Fruit fly (Drosophila melanogaster) whole organism, embryonic: ENCODE data around the gene CG10031.

Experiments
- Atf3 ChIP-seq: fragments of 200-800 bp; sonication (Bioruptor generic); optimal IDR thresholded peaks from 3 replicates; lab custom pipeline; 2016; ENCODE audit warnings: missing biosample characterization, missing genetic modification characterization
- Awh ChIP-seq: fragments of 200-800 bp; sonication (Bioruptor generic); IDR thresholded peaks from 2 replicates; pipeline ENCODE4, ENCODE4 v1.3.6; 2022; ENCODE audit warnings: missing biosample characterization, missing genetic modification characterization
- B-H1 ChIP-seq: fragments of 200-800 bp; sonication (Bioruptor generic); IDR thresholded peaks from 3 replicates; pipeline ENCODE4 v1.3.6; 2022; ENCODE audit warnings: missing biosample characterization, missing genetic modification characterization
- CG11247 ChIP-seq: fragments of 200-800 bp; sonication (Bioruptor generic); IDR thresholded peaks from 2 replicates; pipeline ENCODE4 v1.3.6; 2022; ENCODE audit warnings: missing biosample characterization, missing genetic modification characterization
- CG11696 ChIP-seq: fragments of 200-800 bp; sonication (Bioruptor generic); IDR thresholded peaks from 2 replicates; pipeline ENCODE4 v1.3.6; 2022; ENCODE audit warnings: missing biosample characterization, missing genetic modification characterization
- CG12071 ChIP-seq: fragments of 200-800 bp; sonication (Bioruptor generic); optimal IDR thresholded peaks from 3 replicates; lab custom pipeline; 2018; ENCODE audit warnings: missing biosample characterization, mild to moderate bottlenecking, missing genetic modification characterization
- CG12155 ChIP-seq: fragments of 200-800 bp; sonication (Bioruptor generic); optimal IDR thresholded peaks from 3 replicates; lab custom pipeline; 2016; ENCODE audit warnings: missing biosample characterization, missing genetic modification characterization
- CG13624 ChIP-seq: fragments of 200-800 bp; sonication (Bioruptor generic); optimal IDR thresholded peaks from 2 replicates; lab custom pipeline; 2016; ENCODE audit warnings: missing biosample characterization, missing genetic modification characterization
- CG1647 ChIP-seq: fragments of 200-800 bp; sonication (Bioruptor generic); optimal IDR thresholded peaks from 3 replicates; lab custom pipeline; 2016; ENCODE audit warnings: missing biosample characterization, missing genetic modification characterization
- CG17361 ChIP-seq: fragments of 200-800 bp; sonication (Bioruptor generic); IDR thresholded peaks from 3 replicates; pipeline ENCODE4 v1.3.6; 2022; ENCODE audit warnings: missing biosample characterization, missing genetic modification characterization
- CG2678 ChIP-seq: fragments of 200-800 bp; sonication (Bioruptor generic); optimal IDR thresholded peaks from 3 replicates; lab custom pipeline; 2019; ENCODE audit warnings: missing biosample characterization, mild to moderate bottlenecking, missing genetic modification characterization, moderate library complexity
- CG2875 ChIP-seq: fragments of 200-800 bp; sonication (Bioruptor generic); optimal IDR thresholded peaks from 2 replicates; lab custom pipeline; 2017; ENCODE audit warnings: missing biosample characterization, mild to moderate bottlenecking, missing genetic modification characterization, missing genetic modification reagents
- CG3065 ChIP-seq: fragments of 200-800 bp; sonication (Bioruptor generic); optimal IDR thresholded peaks from 2 replicates; lab custom pipeline; 2016; ENCODE audit warnings: missing biosample characterization, missing genetic modification characterization
- CG33213 ChIP-seq: fragments of 200-800 bp; sonication (Bioruptor generic); optimal IDR thresholded peaks from 3 replicates; lab custom pipeline; 2016; ENCODE audit warnings: missing biosample characterization, missing genetic modification characterization
- CG33557 ChIP-seq: fragments of 200-800 bp; sonication (Bioruptor generic); optimal IDR thresholded peaks from 2 replicates; lab custom pipeline; 2019; ENCODE audit warnings: missing biosample characterization, mild to moderate bottlenecking, missing genetic modification characterization, moderate library complexity
- CG3726 ChIP-seq: fragments of 200-800 bp; sonication (Bioruptor generic); IDR thresholded peaks from 3 replicates; pipeline ENCODE4, ENCODE4 v1.3.6; 2022; ENCODE audit warnings: missing biosample characterization, missing genetic modification characterization
- CG3995 ChIP-seq: fragments of 200-800 bp; sonication (Bioruptor generic); optimal IDR thresholded peaks from 3 replicates; lab custom pipeline; 2016; ENCODE audit warnings: missing biosample characterization, missing genetic modification characterization
- CG43689 ChIP-seq: fragments of 200-800 bp; sonication (Bioruptor generic); IDR thresholded peaks from 2 replicates; pipeline ENCODE4 v1.3.6; 2022; ENCODE audit warnings: missing biosample characterization, missing genetic modification characterization
- CG4707 ChIP-seq: fragments of 200-800 bp; sonication (Bioruptor generic); optimal IDR thresholded peaks from 2 replicates; lab custom pipeline; 2018; ENCODE audit warnings: missing biosample characterization, mild to moderate bottlenecking, missing genetic modification characterization, moderate library complexity
- CG4854 ChIP-seq: fragments of 200-800 bp; sonication (Bioruptor generic); optimal IDR thresholded peaks from 2 replicates; lab custom pipeline; 2016; ENCODE audit warnings: missing biosample characterization, missing genetic modification characterization, inconsistent platforms
- CG6654 ChIP-seq: fragments of 200-800 bp; sonication (Bioruptor generic); optimal IDR thresholded peaks from 2 replicates; lab custom pipeline; 2017; ENCODE audit warnings: missing biosample characterization, mild to moderate bottlenecking, missing genetic modification characterization
- CG7271 ChIP-seq: fragments of 200-800 bp; sonication (Bioruptor generic); optimal IDR thresholded peaks from 2 replicates; lab custom pipeline; 2018; ENCODE audit warnings: missing biosample characterization, mild to moderate bottlenecking, missing genetic modification characterization, moderate library complexity
- CG7786 ChIP-seq: fragments of 200-800 bp; sonication (Bioruptor generic); optimal IDR thresholded peaks from 2 replicates; lab custom pipeline; 2016; ENCODE audit warnings: missing biosample characterization, missing genetic modification characterization
- CG8281 ChIP-seq: fragments of 200-800 bp; sonication (Bioruptor generic); optimal IDR thresholded peaks from 2 replicates; lab custom pipeline; 2018; ENCODE audit warnings: missing biosample characterization, mild to moderate bottlenecking, missing genetic modification characterization, moderate library complexity
- CG8359 ChIP-seq: fragments of 200-800 bp; sonication (Bioruptor generic); optimal IDR thresholded peaks from 2 replicates; lab custom pipeline; 2017; ENCODE audit warnings: missing biosample characterization, mild to moderate bottlenecking, missing genetic modification characterization, borderline replicate concordance
- Drgx ChIP-seq: fragments of 200-800 bp; sonication (Bioruptor generic); IDR thresholded peaks from 2 replicates; pipeline ENCODE4 v1.3.6; 2022; ENCODE audit warnings: missing biosample characterization, missing genetic modification characterization
- Elba2 ChIP-seq: fragments of 200-800 bp; sonication (Bioruptor generic); optimal IDR thresholded peaks from 3 replicates; lab custom pipeline; 2016; ENCODE audit warnings: missing biosample characterization, missing genetic modification characterization
- Fer3 ChIP-seq: fragments of 200-800 bp; sonication (Bioruptor generic); optimal IDR thresholded peaks from 2 replicates; lab custom pipeline; 2018; ENCODE audit warnings: missing biosample characterization, mild to moderate bottlenecking, missing genetic modification characterization, moderate library complexity
- HLH54F ChIP-seq: fragments of 200-800 bp; sonication (Bioruptor generic); optimal IDR thresholded peaks from 3 replicates; lab custom pipeline; 2016; ENCODE audit warnings: missing biosample characterization, missing genetic modification characterization
- NFAT ChIP-seq: fragments of 200-800 bp; sonication (Bioruptor generic); IDR thresholded peaks from 2 replicates; pipeline ENCODE4 v1.3.6; 2022; ENCODE audit warnings: missing biosample characterization, missing genetic modification characterization
- Nf-YB ChIP-seq: fragments of 200-800 bp; sonication (Bioruptor generic); optimal IDR thresholded peaks from 3 replicates; lab custom pipeline; 2019; ENCODE audit warnings: missing biosample characterization, mild to moderate bottlenecking, missing genetic modification characterization, moderate library complexity
- Rfx ChIP-seq: fragments of 200-800 bp; sonication (Bioruptor generic); IDR thresholded peaks from 2 replicates; pipeline ENCODE4 v1.3.6; 2022; ENCODE audit warnings: missing biosample characterization, missing genetic modification characterization
- Taf1 ChIP-seq: fragments of 200-800 bp; sonication (Bioruptor generic); IDR thresholded peaks from 2 replicates; pipeline ENCODE4 v1.3.6; 2022; ENCODE audit warnings: missing biosample characterization, missing genetic modification characterization
- Vsx1 ChIP-seq: fragments of 200-800 bp; sonication (Bioruptor generic); optimal IDR thresholded peaks from 2 replicates; lab custom pipeline; 2017; ENCODE audit warnings: missing biosample characterization, mild to moderate bottlenecking, missing genetic modification characterization, missing genetic modification reagents
- aop ChIP-seq: fragments of 200-800 bp; sonication (Bioruptor generic); IDR thresholded peaks from 2 replicates; pipeline ENCODE4 v1.3.6; 2022; ENCODE audit warnings: missing biosample characterization, missing genetic modification characterization
- ap ChIP-seq: fragments of 200-800 bp; sonication (Bioruptor generic); IDR thresholded peaks from 2 replicates; pipeline ENCODE4 v1.3.6; 2022; ENCODE audit warnings: missing biosample characterization, missing genetic modification characterization
- bbx ChIP-seq: fragments of 200-800 bp; sonication (Bioruptor generic); IDR thresholded peaks from 2 replicates; pipeline ENCODE4 v1.3.6; 2022; ENCODE audit warnings: missing biosample characterization, missing genetic modification characterization; ENCODE audit not compliant: partially characterized antibody
- btn ChIP-seq: fragments of 200-800 bp; sonication (Bioruptor generic); optimal IDR thresholded peaks from 2 replicates; lab custom pipeline; 2016; ENCODE audit warnings: missing biosample characterization, missing genetic modification characterization
- emc ChIP-seq: fragments of 200-800 bp; sonication (Bioruptor generic); optimal IDR thresholded peaks from 2 replicates; lab custom pipeline; 2016; ENCODE audit warnings: missing biosample characterization, missing genetic modification characterization
- ems ChIP-seq: fragments of 200-800 bp; sonication (Bioruptor generic); optimal IDR thresholded peaks from 3 replicates; lab custom pipeline; 2016; ENCODE audit warnings: missing biosample characterization, missing genetic modification characterization
- eve ChIP-seq, 2 experiments: fragments of >200 bp; optimal IDR thresholded peaks; 2 replicates each; lab custom pipeline; 2017; ENCODE audit warnings: missing biosample characterization in 2 of 2, missing genetic modification characterization in 2 of 2
- ewg ChIP-seq: fragments of 200-800 bp; sonication (Bioruptor generic); optimal IDR thresholded peaks from 3 replicates; lab custom pipeline; 2017; ENCODE audit warnings: mild to moderate bottlenecking, missing biosample characterization, missing genetic modification reagents, missing genetic modification characterization
- grn ChIP-seq: fragments of 200-800 bp; sonication (Bioruptor generic); optimal IDR thresholded peaks from 3 replicates; lab custom pipeline; 2017; ENCODE audit warnings: missing biosample characterization, missing genetic modification characterization
- hth ChIP-seq: fragments of >200 bp; optimal IDR thresholded peaks from 2 replicates; lab custom pipeline; 2017; ENCODE audit warnings: inconsistent platforms
- lilli ChIP-seq: fragments of 200-800 bp; sonication (Bioruptor generic); optimal IDR thresholded peaks from 3 replicates; lab custom pipeline; 2016; ENCODE audit warnings: missing biosample characterization, missing genetic modification characterization
- otp ChIP-seq: fragments of 200-800 bp; sonication (Bioruptor generic); IDR thresholded peaks from 3 replicates; pipeline ENCODE4, ENCODE4 v1.3.6; 2022; ENCODE audit warnings: missing biosample characterization, missing genetic modification characterization
- pum ChIP-seq: fragments of 200-800 bp; sonication (Bioruptor generic); optimal IDR thresholded peaks from 2 replicates; lab custom pipeline; 2016; ENCODE audit warnings: missing biosample characterization, missing genetic modification characterization
- ro ChIP-seq: fragments of 200-800 bp; sonication (Bioruptor generic); IDR thresholded peaks from 2 replicates; pipeline ENCODE4 v1.3.6; 2022; ENCODE audit warnings: missing biosample characterization, missing genetic modification characterization
- sens-2 ChIP-seq: fragments of 200-800 bp; sonication (Bioruptor generic); IDR thresholded peaks from 2 replicates; pipeline ENCODE4 v1.3.6; 2022; ENCODE audit warnings: missing biosample characterization, missing genetic modification characterization
- trh ChIP-seq: fragments of 200-800 bp; sonication (Bioruptor generic); optimal IDR thresholded peaks from 2 replicates; lab custom pipeline; 2016; ENCODE audit warnings: missing biosample characterization, missing genetic modification characterization
- vfl ChIP-seq: fragments of 200-800 bp; sonication (Bioruptor generic); optimal IDR thresholded peaks from 2 replicates; lab custom pipeline; 2016; ENCODE audit warnings: missing biosample characterization, missing genetic modification characterization

Gene CG10031

DNA sequence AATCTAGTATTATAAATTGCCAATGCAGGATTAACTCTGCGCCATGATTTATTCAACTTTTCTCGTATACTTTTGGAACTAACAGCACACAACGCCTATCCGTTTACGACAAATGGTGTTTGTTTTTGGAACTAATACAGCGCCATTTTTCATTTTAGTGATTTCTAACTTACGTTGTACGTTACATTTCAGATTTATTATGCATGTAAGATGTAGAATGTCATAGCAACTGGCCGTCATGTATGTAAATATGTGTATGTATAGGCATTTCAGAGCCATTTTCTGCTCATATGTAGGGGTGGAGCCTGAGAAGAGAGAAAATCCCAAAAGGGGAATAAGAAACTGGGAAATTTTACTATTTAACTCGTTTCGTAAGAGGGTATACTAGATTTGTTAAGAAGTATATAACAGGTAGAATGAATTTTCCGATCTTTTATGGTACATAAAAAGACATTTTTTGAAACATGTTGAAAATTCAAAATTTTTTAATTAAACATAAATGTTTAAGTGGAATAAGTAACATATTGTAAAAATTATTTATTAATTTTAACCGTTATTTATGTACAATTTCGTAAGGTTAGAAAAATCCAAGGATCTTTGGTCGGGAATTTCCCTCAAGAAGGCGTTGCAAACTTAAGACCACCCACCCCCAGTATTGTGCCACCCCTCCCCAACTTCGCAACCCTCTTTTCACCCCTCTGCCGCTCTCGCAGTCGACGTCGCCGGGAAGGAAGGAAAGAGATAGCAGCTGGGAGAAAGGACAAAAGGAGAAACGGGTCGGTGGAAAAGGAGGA lies 41.3 kb downstream of the CG10031 start (continued):
- TF ChIP-seq B-H1 (GFP tag; lab: Robert Waterston, UW), result peak; percentile 31; the same call in 1 of the 3 replicates
- no peak for TF ChIP-seq sens-2 (GFP tag; lab: Robert Waterston, UW)
- no peak for TF ChIP-seq hth (lab: Kevin White, UChicago)
- peak; percentile 48; the same call in 1 of the 2 replicates for TF ChIP-seq NFAT
- no peak for TF ChIP-seq eve (GFP tag; optimal IDR thresholded peaks at IDR 0.05; lab: Kevin White, UChicago)
- peak; percentile 21 for TF ChIP-seq vfl (GFP tag; lab: Kevin White, UChicago)
- no peak for TF ChIP-seq CG8359 (GFP tag; lab: Kevin White, UChicago)
- no peak for TF ChIP-seq CG8281 (tag; lab: Kevin White, UChicago)
- TF ChIP-seq Vsx1 (GFP tag; lab: Kevin White, UChicago), result no peak
- peak; percentile 70 for TF ChIP-seq Rfx
- peak; percentile 42 for TF ChIP-seq ewg (GFP tag; lab: Kevin White, UChicago)
- peak; percentile 61 for TF ChIP-seq CG3995 (GFP tag; lab: Kevin White, UChicago)
- TF ChIP-seq ems, result no peak
- no peak for TF ChIP-seq ro (GFP tag; lab: Robert Waterston, UW)
- no peak for TF ChIP-seq emc (GFP tag; lab: Kevin White, UChicago)
- TF ChIP-seq CG11247, result peak; percentile 66
- peak; percentile 66 for TF ChIP-seq CG1647
- TF ChIP-seq CG7786, result no peak
- TF ChIP-seq CG12155, result peak; percentile 35
- TF ChIP-seq CG13624 (GFP tag; lab: Kevin White, UChicago), result peak; percentile 70
- no peak for TF ChIP-seq CG6654 (GFP tag; lab: Kevin White, UChicago)
- no peak for TF ChIP-seq CG2875 (GFP tag; lab: Kevin White, UChicago)
- TF ChIP-seq CG3726 (GFP tag; lab: Robert Waterston, UW), result no peak
- TF ChIP-seq CG3065 (GFP tag; lab: Kevin White, UChicago), result no peak
- TF ChIP-seq CG11696 (GFP tag; lab: Robert Waterston, UW), result no peak
- TF ChIP-seq bbx, result peak; percentile 81
- TF ChIP-seq Elba2 (GFP tag; lab: Kevin White, UChicago), result peak; percentile 34
- TF ChIP-seq Nf-YB (GFP tag; lab: Kevin White, UChicago), result peak; percentile 86
- no peak for TF ChIP-seq otp
- no peak for TF ChIP-seq Taf1 (GFP tag; lab: Robert Waterston, UW)
- TF ChIP-seq Awh, result no peak
- TF ChIP-seq CG33213, result peak; percentile 86
- TF ChIP-seq trh, result no peak
- TF ChIP-seq lilli, result peak; percentile 32
- TF ChIP-seq grn (GFP tag; lab: Kevin White, UChicago), result peak; percentile 1
- no peak for TF ChIP-seq CG12071 (GFP tag; lab: Kevin White, UChicago)
- TF ChIP-seq ap (GFP tag; lab: Robert Waterston, UW), result no peak
- peak; percentile 27 for TF ChIP-seq Fer3 (tag; lab: Kevin White, UChicago)
- TF ChIP-seq CG4707 (GFP tag; lab: Kevin White, UChicago), result no peak
- TF ChIP-seq HLH54F (GFP tag; lab: Kevin White, UChicago), result peak; percentile 29
- peak; percentile 81 for TF ChIP-seq Drgx (GFP tag; lab: Robert Waterston, UW)
- no peak for TF ChIP-seq CG43689 (GFP tag; lab: Robert Waterston, UW)
- TF ChIP-seq CG4854 (GFP tag; lab: Kevin White, UChicago), result peak; percentile 67
- TF ChIP-seq CG7271, result no peak
- no peak for TF ChIP-seq Atf3
- TF ChIP-seq CG2678 (tag; lab: Kevin White, UChicago), result no peak
- TF ChIP-seq btn (GFP tag; lab: Kevin White, UChicago), result no peak
- 0 out of 3 replicates have a peak, but pooled peaks have one; percentile 47 for TF ChIP-seq CG17361 (GFP tag; lab: Robert Waterston, UW)
- peak; percentile 73 for TF ChIP-seq pum (GFP tag; lab: Kevin White, UChicago)
- TF ChIP-seq CG33557 (GFP tag; lab: Kevin White, UChicago), result no peak
- TF ChIP-seq aop (GFP tag; lab: Robert Waterston, UW), result no peak
